Worm (Caenorhabditis elegans): Measurements from ENCODE around the gene F55C5.17.

Gene F55C5.17

ce11 chrV:12296122-12296521 is 6.2 kb upstream of the F55C5.17 start:
- TF ChIP-seq unc-42 (tag; optimal IDR thresholded peaks at IDR 0.05) (no peak), zip-5 (tag; optimal IDR thresholded peaks at IDR 0.05) (no peak), ceh-2 (tag; optimal IDR thresholded peaks at IDR 0.05) (no peak)

ce11 chrV:12296794-12297193 is 5.5 kb upstream of the F55C5.17 start:
- TF ChIP-seq rnt-1 (tag; optimal IDR thresholded peaks at IDR 0.05) (peak; percentile 14), odd-2 (tag; optimal IDR thresholded peaks at IDR 0.05) (no peak), unc-42 (tag; optimal IDR thresholded peaks at IDR 0.05) (no peak)

DNA sequence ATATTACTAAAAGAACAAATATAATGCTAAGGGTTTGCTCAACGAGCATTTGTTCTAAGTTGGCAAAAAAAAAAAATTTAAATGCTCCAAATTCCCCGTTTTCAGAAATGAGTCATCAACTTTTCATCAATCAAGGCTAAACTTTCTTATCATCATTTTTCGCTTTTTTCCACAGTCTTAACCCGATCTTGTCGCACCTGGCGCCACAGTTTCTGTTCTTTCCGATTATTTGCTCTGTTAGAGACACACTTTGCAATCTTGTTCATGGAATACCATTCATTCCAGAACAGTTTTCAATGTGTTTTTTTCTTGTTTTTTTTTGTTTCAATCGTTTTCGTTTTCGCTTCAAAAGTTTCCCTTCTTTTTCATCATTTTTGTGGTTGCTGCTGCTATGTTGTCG is 4.2 kb upstream of the F55C5.17 start:
- TF ChIP-seq ref-2 (tag; optimal IDR thresholded peaks at IDR 0.05) (no peak), hlh-13 (GFP tag; optimal IDR thresholded peaks at IDR 0.05) (no peak), tbx-7 (tag; optimal IDR thresholded peaks at IDR 0.05) (no peak), madf-2 (tag; optimal IDR thresholded peaks at IDR 0.05) (no peak), fkh-6 (tag; optimal IDR thresholded peaks at IDR 0.05) (no peak), mec-3 (tag; optimal IDR thresholded peaks at IDR 0.05; ENCODE audit: borderline replicate concordance) (no peak), ceh-30 (tag; optimal IDR thresholded peaks at IDR 0.05) (no peak), ceh-9 (tag; optimal IDR thresholded peaks at IDR 0.05) (no peak), pat-9 (tag; optimal IDR thresholded peaks at IDR 0.05) (no peak), hlh-6 (tag; optimal IDR thresholded peaks at IDR 0.05) (no peak), ceh-14 (tag; optimal IDR thresholded peaks at IDR 0.05) (no peak), lim-6 (tag; optimal IDR thresholded peaks at IDR 0.05) (no peak), zip-5 (tag; optimal IDR thresholded peaks at IDR 0.05) (no peak), ets-4 (tag; optimal IDR thresholded peaks at IDR 0.05) (no peak)

- TF ChIP-seq odd-2 (tag; optimal IDR thresholded peaks at IDR 0.05) (no peak), pros-1 (tag; optimal IDR thresholded peaks at IDR 0.05) (no peak), tbx-2 (tag; optimal IDR thresholded peaks at IDR 0.05) (no peak), T23F11.4 (GFP tag; optimal IDR thresholded peaks at IDR 0.05) (no peak), ceh-22 (tag; optimal IDR thresholded peaks at IDR 0.05) (no peak), ceh-30 (tag; optimal IDR thresholded peaks at IDR 0.05) (no peak), nhr-11 (tag; optimal IDR thresholded peaks at IDR 0.05) (no peak), fax-1 (tag; optimal IDR thresholded peaks at IDR 0.05) (no peak), hlh-15 (tag; optimal IDR thresholded peaks at IDR 0.05) (no peak), K02D7.2 (tag; optimal IDR thresholded peaks at IDR 0.05) (no peak), pag-3 (tag; optimal IDR thresholded peaks at IDR 0.05; ENCODE audit: borderline replicate concordance) (no peak), pat-9 (tag; optimal IDR thresholded peaks at IDR 0.05) (no peak), ceh-14 (tag; optimal IDR thresholded peaks at IDR 0.05) (no peak), pax-1 (tag; optimal IDR thresholded peaks at IDR 0.05) (no peak), gmeb-2 (tag; optimal IDR thresholded peaks at IDR 0.05) (no peak)
Observed at ce11 chrV:12299244-12299766, 3.0 kb upstream of the F55C5.17 start.

DNA sequence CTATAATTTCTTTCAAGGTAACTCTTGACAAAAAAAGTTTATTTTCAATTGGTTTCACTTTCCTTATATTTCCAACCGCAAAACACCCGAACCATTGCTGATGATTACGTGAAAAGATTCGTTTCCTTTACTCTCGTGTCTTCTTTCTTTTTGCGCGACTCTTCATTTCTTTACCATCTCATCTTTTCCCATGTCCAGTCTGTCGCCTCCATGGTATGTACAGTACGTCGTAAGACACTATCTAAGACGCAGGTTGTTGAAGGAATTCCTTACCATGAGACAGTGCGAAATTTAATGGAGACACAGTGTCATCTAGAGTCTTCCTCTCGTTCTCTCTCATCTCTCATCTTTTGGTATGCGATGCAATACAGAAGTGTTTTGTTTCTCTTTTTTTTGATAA is 2.2 kb upstream of the F55C5.17 start:
- no peak for TF ChIP-seq lin-11 (tag; optimal IDR thresholded peaks at IDR 0.05)
- peak; percentile 19 for TF ChIP-seq ceh-30 (tag; optimal IDR thresholded peaks at IDR 0.05)
- peak; percentile 23 for TF ChIP-seq elt-2 (tag; optimal IDR thresholded peaks at IDR 0.05)
- peak; percentile 55 for TF ChIP-seq nfya-1 (tag; optimal IDR thresholded peaks at IDR 0.05)
- TF ChIP-seq hlh-30 (tag; optimal IDR thresholded peaks at IDR 0.05; ENCODE audit: insufficient read depth): peak; percentile 68
- TF ChIP-seq syd-9 (tag; optimal IDR thresholded peaks at IDR 0.05): no peak
- no peak for TF ChIP-seq unc-42 (tag; optimal IDR thresholded peaks at IDR 0.05)

Data from whole organism, late embryonic.